Worm (Caenorhabditis elegans) whole organism, L1 larva: ENCODE measurements around the gene hsp-3.

Experiments
- C04F5.9 ChIP-seq: sonication (generic microtip); optimal IDR thresholded peaks from 2 replicates; lab custom pipeline; 2016; ENCODE audit warnings: missing genetic modification characterization, missing compliant biosample characterization
- F16B12.6 ChIP-seq: fragments of 150-350 bp; optimal IDR thresholded peaks from 2 replicates; lab custom pipeline; 2014; ENCODE audit warnings: missing biosample characterization, missing genetic modification characterization
- aha-1 ChIP-seq: fragments of 150-350 bp; optimal IDR thresholded peaks from 2 replicates; lab custom pipeline; 2014; ENCODE audit warnings: missing biosample characterization, missing genetic modification characterization
- blmp-1 ChIP-seq: fragments of 150-350 bp; optimal IDR thresholded peaks from 2 replicates; lab custom pipeline; 2014; ENCODE audit warnings: missing biosample characterization, missing genetic modification characterization
- ceh-63 ChIP-seq: fragments of 200-800 bp; sonication (Bioruptor generic); optimal IDR thresholded peaks from 2 replicates; lab custom pipeline; 2018; ENCODE audit warnings: mild to moderate bottlenecking, missing genetic modification characterization, missing compliant biosample characterization
- ceh-82 ChIP-seq, 3 experiments: fragments of 150-350 bp in 1 of 3; sonication (generic microtip) in 2 of 3; optimal IDR thresholded peaks; 2 replicates each; lab custom pipeline; 2014 to 2017; ENCODE audit warnings: missing biosample characterization in 3 of 3, missing genetic modification characterization in 3 of 3
- ceh-90 ChIP-seq: sonication (generic microtip); optimal IDR thresholded peaks from 2 replicates; lab custom pipeline; 2016; ENCODE audit warnings: missing genetic modification characterization, missing compliant biosample characterization
- dpl-1 ChIP-seq, 3 experiments: fragments of 150-350 bp in 2 of 3; sonication (generic microtip) in 1 of 3; optimal IDR thresholded peaks; 2 replicates each; lab custom pipeline; 2014 to 2017; ENCODE audit warnings: missing biosample characterization in 3 of 3, missing genetic modification characterization in 3 of 3, missing genetic modification reagents in 3 of 3
- dsc-1 ChIP-seq: sonication (generic microtip); optimal IDR thresholded peaks from 2 replicates; lab custom pipeline; 2016; ENCODE audit warnings: mild to moderate bottlenecking, missing genetic modification characterization, missing compliant biosample characterization
- efl-1 ChIP-seq, 4 experiments: fragments of 150-350 bp; optimal IDR thresholded peaks in 3 of 4; peaks in 1 of 4; 1 replicate in 1 of 4; 2 replicates in 3 of 4; lab custom pipeline; 2014; ENCODE audit warnings: missing biosample characterization in 2 of 4, missing genetic modification characterization in 2 of 4, missing genetic modification reagents in 2 of 4
- egl-13 ChIP-seq: sonication (generic microtip); optimal IDR thresholded peaks from 2 replicates; lab custom pipeline; 2016; ENCODE audit warnings: missing genotype, missing genetic modification reagents, missing genetic modification characterization, missing compliant biosample characterization
- elt-2 ChIP-seq: sonication (generic microtip); optimal IDR thresholded peaks from 2 replicates; lab custom pipeline; 2016; ENCODE audit warnings: missing genetic modification characterization, mild to moderate bottlenecking, inconsistent platforms, missing compliant biosample characterization, missing genetic modification reagents
- ets-5 ChIP-seq: fragments of 200-800 bp; sonication (Bioruptor generic); IDR thresholded peaks from 2 replicates; pipeline ENCODE4 v1.3.6; 2022; ENCODE audit warnings: missing genetic modification characterization, missing compliant biosample characterization
- hlh-4 ChIP-seq: sonication (generic microtip); optimal IDR thresholded peaks from 2 replicates; lab custom pipeline; 2016; ENCODE audit warnings: mild to moderate bottlenecking, missing genetic modification characterization, missing compliant biosample characterization
- hpl-2 ChIP-seq: fragments of 150-350 bp; optimal IDR thresholded peaks from 2 replicates; lab custom pipeline; 2014; ENCODE audit warnings: missing biosample characterization, missing genetic modification reagents, missing genetic modification characterization
- irx-1 ChIP-seq: sonication (generic microtip); optimal IDR thresholded peaks from 2 replicates; lab custom pipeline; 2016; ENCODE audit warnings: missing genetic modification characterization, missing compliant biosample characterization
- jun-1 ChIP-seq: fragments of 150-350 bp; optimal IDR thresholded peaks from 2 replicates; lab custom pipeline; 2014; ENCODE audit warnings: missing biosample characterization, missing genetic modification reagents, missing genetic modification characterization
- lin-39 ChIP-seq: fragments of 150-350 bp; optimal IDR thresholded peaks from 2 replicates; lab custom pipeline; 2014; ENCODE audit warnings: missing biosample characterization, missing genetic modification reagents, missing genetic modification characterization
- lir-3 ChIP-seq: sonication (generic microtip); optimal IDR thresholded peaks from 2 replicates; lab custom pipeline; 2016; ENCODE audit warnings: mild to moderate bottlenecking, missing genetic modification characterization, moderate library complexity, missing compliant biosample characterization; ENCODE audit not compliant: poor library complexity
- mdl-1 ChIP-seq, 2 experiments: fragments of 150-350 bp; optimal IDR thresholded peaks; 2 replicates each; lab custom pipeline; 2014 to 2017; ENCODE audit warnings: missing biosample characterization in 2 of 2, missing genetic modification characterization in 2 of 2, inconsistent platforms in 1 of 2
- mep-1 ChIP-seq: fragments of 150-350 bp; optimal IDR thresholded peaks from 2 replicates; lab custom pipeline; 2014; ENCODE audit warnings: missing biosample characterization, missing genetic modification characterization
- nhr-20 ChIP-seq: sonication (generic microtip); optimal IDR thresholded peaks from 2 replicates; lab custom pipeline; 2016; ENCODE audit warnings: mild to moderate bottlenecking, missing genetic modification characterization, missing compliant biosample characterization
- nhr-237 ChIP-seq: fragments of 150-350 bp; optimal IDR thresholded peaks from 2 replicates; lab custom pipeline; 2014; ENCODE audit warnings: missing biosample characterization, missing genetic modification characterization
- nhr-28 ChIP-seq: fragments of 150-350 bp; optimal IDR thresholded peaks from 2 replicates; lab custom pipeline; 2014; ENCODE audit warnings: missing biosample characterization, missing genetic modification characterization
- nhr-47 ChIP-seq: sonication (generic microtip); optimal IDR thresholded peaks from 2 replicates; lab custom pipeline; 2016; ENCODE audit warnings: mild to moderate bottlenecking, missing genetic modification characterization, moderate library complexity, missing compliant biosample characterization
- nhr-71 ChIP-seq: sonication (generic microtip); optimal IDR thresholded peaks from 2 replicates; lab custom pipeline; 2016; ENCODE audit warnings: mild to moderate bottlenecking, missing genetic modification characterization, moderate library complexity, missing compliant biosample characterization
- nhr-77 ChIP-seq: fragments of 150-350 bp; optimal IDR thresholded peaks from 2 replicates; lab custom pipeline; 2014; ENCODE audit warnings: missing biosample characterization, missing genetic modification characterization
- nhr-84 ChIP-seq: sonication (generic microtip); optimal IDR thresholded peaks from 2 replicates; lab custom pipeline; 2017; ENCODE audit warnings: missing biosample characterization, missing genetic modification characterization
- nhr-85 ChIP-seq: sonication (generic microtip); peaks from one replicate; lab custom pipeline; 2016; ENCODE audit warnings: missing genetic modification characterization, inconsistent platforms, missing compliant biosample characterization
- nhr-90 ChIP-seq: sonication (generic microtip); optimal IDR thresholded peaks from 2 replicates; lab custom pipeline; 2016; ENCODE audit warnings: mild to moderate bottlenecking, missing genetic modification characterization, missing compliant biosample characterization; ENCODE audit not compliant: poor library complexity
- pag-3 ChIP-seq: sonication (generic microtip); optimal IDR thresholded peaks from 2 replicates; lab custom pipeline; 2017; ENCODE audit warnings: missing genetic modification characterization, mild to moderate bottlenecking, missing compliant biosample characterization, antibody characterized with exemption, borderline replicate concordance; ENCODE audit not compliant: insufficient read depth
- rnt-1 ChIP-seq: sonication (generic microtip); optimal IDR thresholded peaks from 2 replicates; lab custom pipeline; 2016; ENCODE audit warnings: mild to moderate bottlenecking, missing genetic modification characterization, moderate library complexity, missing compliant biosample characterization
- sup-37 ChIP-seq: fragments of 200-800 bp; sonication (Bioruptor generic); optimal IDR thresholded peaks from 2 replicates; lab custom pipeline; 2018; ENCODE audit warnings: mild to moderate bottlenecking, missing genetic modification characterization, missing compliant biosample characterization
- tlp-1 ChIP-seq: fragments of 150-350 bp; optimal IDR thresholded peaks from 2 replicates; lab custom pipeline; 2014; ENCODE audit warnings: missing biosample characterization, missing genetic modification characterization
- unc-30 ChIP-seq: sonication (generic microtip); optimal IDR thresholded peaks from 2 replicates; lab custom pipeline; 2017; ENCODE audit warnings: missing biosample characterization, missing genetic modification characterization
- unc-86 ChIP-seq: sonication (generic microtip); optimal IDR thresholded peaks from 2 replicates; lab custom pipeline; 2016; ENCODE audit warnings: missing genetic modification characterization, missing compliant biosample characterization
- zag-1 ChIP-seq: fragments of 150-350 bp; optimal IDR thresholded peaks from 2 replicates; lab custom pipeline; 2014; ENCODE audit warnings: missing biosample characterization, missing genetic modification characterization
- ztf-4 ChIP-seq: fragments of 150-350 bp; optimal IDR thresholded peaks from 2 replicates; lab custom pipeline; 2014; ENCODE audit warnings: missing biosample characterization, missing genetic modification characterization

The hsp-3 gene

DNA sequence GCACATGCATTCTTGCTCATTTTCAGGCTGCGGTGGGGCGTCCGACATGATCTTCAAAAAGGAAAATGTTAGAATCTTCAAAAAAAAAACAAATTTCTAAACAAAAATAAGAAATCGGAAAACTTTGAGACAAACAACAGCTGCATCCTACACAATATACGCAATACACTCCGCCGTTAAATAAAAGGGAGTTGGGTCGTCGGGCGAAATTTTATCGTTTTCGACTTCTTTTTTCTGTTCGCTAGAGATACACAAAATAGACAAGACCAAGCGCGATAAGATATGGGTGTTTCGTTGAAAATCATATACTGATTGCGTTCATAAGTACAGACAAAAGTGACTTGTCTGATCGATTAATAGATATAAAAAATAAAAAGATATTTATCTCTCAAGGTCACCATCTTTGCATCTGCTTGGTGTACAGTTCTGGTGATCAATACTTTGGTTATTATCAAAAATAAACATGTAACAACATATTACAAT lies 17.4 kb upstream of the hsp-3 start, which contains the start of gene kynu-1 (continued):
- TF ChIP-seq unc-86 (tag; lab: Kevin White, UChicago) (no peak), nhr-71 (tag; lab: Kevin White, UChicago) (peak; percentile 19), nhr-237 (no peak), nhr-90 (peak; percentile 25), nhr-77 (tag; lab: Kevin White, UChicago) (no peak), mdl-1 (tag; optimal IDR thresholded peaks at IDR 0.05; lab: Kevin White, UChicago) (no peak), rnt-1 (tag; lab: Kevin White, UChicago) (no peak), pag-3 (tag; lab: Kevin White, UChicago) (no peak), lir-3 (tag; lab: Kevin White, UChicago) (no peak), zag-1 (tag; lab: Kevin White, UChicago) (no peak), nhr-85 (tag; lab: Kevin White, UChicago) (peak; percentile 71), ceh-63 (GFP tag; lab: Kevin White, UChicago) (no peak), nhr-47 (tag; lab: Kevin White, UChicago) (no peak), nhr-20 (tag; lab: Kevin White, UChicago) (peak; percentile 56), unc-30 (no peak), nhr-28 (tag; lab: Kevin White, UChicago) (no peak), hlh-4 (no peak), irx-1 (no peak), aha-1 (no peak), hpl-2 (GFP tag; lab: Kevin White, UChicago) (no peak), egl-13 (tag; lab: Kevin White, UChicago) (no peak), ztf-4 (tag; lab: Kevin White, UChicago) (no peak)

DNA sequence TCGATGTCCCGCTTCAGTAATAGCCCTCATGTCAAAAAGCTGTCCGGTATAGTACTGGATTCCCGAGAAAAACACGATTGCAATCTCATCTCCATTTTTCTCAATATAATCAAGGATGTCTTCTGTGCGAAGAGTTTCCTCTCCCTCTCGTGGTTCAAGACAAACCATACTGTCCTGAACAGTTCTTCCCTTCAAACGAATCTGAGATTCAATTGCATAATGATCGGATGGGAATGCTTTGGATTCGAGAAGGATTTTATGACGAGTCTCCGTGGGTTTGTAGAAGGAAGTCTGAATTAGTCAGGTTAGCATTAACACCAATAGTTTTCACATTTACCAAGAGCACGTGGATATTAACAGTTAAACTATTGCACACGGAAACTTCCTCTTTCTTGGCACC lies 16.0 kb upstream of the hsp-3 start:
- TF ChIP-seq ets-5: no peak
- no peak for TF ChIP-seq lin-39 (tag; lab: Kevin White, UChicago)
- no peak for TF ChIP-seq dpl-1 (GFP tag; optimal IDR thresholded peaks at IDR 0.05; lab: Kevin White, UChicago)
- no peak for TF ChIP-seq ceh-82 (tag; optimal IDR thresholded peaks at IDR 0.05; lab: Kevin White, UChicago)
- no peak for TF ChIP-seq irx-1
- no peak for TF ChIP-seq nhr-77 (tag; lab: Kevin White, UChicago)
- no peak for TF ChIP-seq C04F5.9
- no peak for TF ChIP-seq efl-1 (optimal IDR thresholded peaks at IDR 0.05; lab: Kevin White, UChicago)
- TF ChIP-seq efl-1 (GFP tag; optimal IDR thresholded peaks at IDR 0.05 in 1 of 2; lab: Kevin White, UChicago): no peak
- TF ChIP-seq dsc-1 (tag; lab: Kevin White, UChicago): no peak
- TF ChIP-seq nhr-84 (tag; lab: Kevin White, UChicago): no peak
- TF ChIP-seq ceh-90: no peak
- TF ChIP-seq nhr-85 (tag; lab: Kevin White, UChicago): no peak
- no peak for TF ChIP-seq nhr-237
- no peak for TF ChIP-seq jun-1
- TF ChIP-seq elt-2 (tag; lab: Kevin White, UChicago): no peak
- TF ChIP-seq pag-3 (tag; lab: Kevin White, UChicago): no peak
- no peak for TF ChIP-seq tlp-1 (tag; lab: Kevin White, UChicago)

- TF ChIP-seq ceh-90 (no peak), unc-86 (tag; lab: Kevin White, UChicago) (no peak), F16B12.6 (no peak), mep-1 (tag; lab: Kevin White, UChicago) (no peak), sup-37 (GFP tag; lab: Kevin White, UChicago) (no peak), blmp-1 (tag; lab: Kevin White, UChicago) (no peak), hlh-4 (no peak)
Measured at ce11 chrX:6103297-6103696, 11.4 kb upstream of the hsp-3 start, which contains the start of gene C15H9.11. Gene C15H9.11, minus strand, starts transcription at chrX:6103397.
